Fruit fly (Drosophila melanogaster) whole organism, embryonic: ENCODE results near the gene Ca-alpha1D.

ENCODE experiments used
- Adf1 ChIP-seq: fragments of 200-800 bp; sonication (Bioruptor generic); IDR thresholded peaks from 2 replicates; pipeline ENCODE4 v1.3.6; 2022; ENCODE audit warnings: missing biosample characterization, missing genetic modification characterization
- Bdp1 ChIP-seq: fragments of 200-800 bp; sonication (Bioruptor generic); optimal IDR thresholded peaks from 3 replicates; lab custom pipeline; 2016; ENCODE audit warnings: missing biosample characterization, missing genetic modification characterization
- Bgb ChIP-seq: fragments of 200-800 bp; sonication (Bioruptor generic); IDR thresholded peaks from 2 replicates; pipeline ENCODE4 v1.3.6; 2022; ENCODE audit warnings: missing biosample characterization, missing genetic modification characterization; ENCODE audit not compliant: partially characterized antibody
- CG12219 ChIP-seq: fragments of 200-800 bp; sonication (Bioruptor generic); optimal IDR thresholded peaks from 3 replicates; lab custom pipeline; 2018; ENCODE audit warnings: missing biosample characterization, mild to moderate bottlenecking, missing genetic modification characterization
- CG1233 ChIP-seq: fragments of 200-800 bp; sonication (Bioruptor generic); optimal IDR thresholded peaks from 4 replicates; lab custom pipeline; 2018; ENCODE audit warnings: missing biosample characterization, mild to moderate bottlenecking, missing genetic modification characterization
- CG13424 ChIP-seq: fragments of 200-800 bp; sonication (Bioruptor generic); optimal IDR thresholded peaks from 2 replicates; lab custom pipeline; 2019; ENCODE audit warnings: missing biosample characterization, mild to moderate bottlenecking, missing genetic modification characterization, moderate library complexity
- CG14014 ChIP-seq: fragments of 200-800 bp; sonication (Bioruptor generic); IDR thresholded peaks from 2 replicates; pipeline ENCODE4 v1.3.6; 2022; ENCODE audit warnings: missing biosample characterization, missing genetic modification characterization
- CG1603 ChIP-seq: fragments of 200-800 bp; sonication (Bioruptor generic); optimal IDR thresholded peaks from 2 replicates; lab custom pipeline; 2019; ENCODE audit warnings: missing biosample characterization, mild to moderate bottlenecking, missing genetic modification characterization, moderate library complexity
- CG17829 ChIP-seq: fragments of 200-800 bp; optimal IDR thresholded peaks from 2 replicates; lab custom pipeline; 2019; ENCODE audit warnings: missing biosample characterization, mild to moderate bottlenecking, missing genetic modification characterization, moderate library complexity
- CG30020 ChIP-seq: fragments of 200-800 bp; optimal IDR thresholded peaks from 2 replicates; lab custom pipeline; 2019; ENCODE audit warnings: missing biosample characterization, mild to moderate bottlenecking, missing genetic modification characterization, moderate library complexity
- CG31365 ChIP-seq: fragments of 200-800 bp; sonication (Bioruptor generic); optimal IDR thresholded peaks from 2 replicates; lab custom pipeline; 2018; ENCODE audit warnings: missing biosample characterization, mild to moderate bottlenecking, missing genetic modification characterization
- CG4328 ChIP-seq: fragments of 200-800 bp; sonication (Bioruptor generic); optimal IDR thresholded peaks from 3 replicates; lab custom pipeline; 2017; ENCODE audit warnings: missing biosample characterization, missing genetic modification reagents, missing genetic modification characterization
- CG4730 ChIP-seq: fragments of 200-800 bp; sonication (Bioruptor generic); IDR thresholded peaks from 2 replicates; pipeline ENCODE4 v1.3.6; 2022; ENCODE audit warnings: missing biosample characterization, missing genetic modification characterization
- CG4854 ChIP-seq: fragments of 200-800 bp; sonication (Bioruptor generic); optimal IDR thresholded peaks from 2 replicates; lab custom pipeline; 2016; ENCODE audit warnings: missing biosample characterization, missing genetic modification characterization, inconsistent platforms
- CG8359 ChIP-seq: fragments of 200-800 bp; sonication (Bioruptor generic); optimal IDR thresholded peaks from 2 replicates; lab custom pipeline; 2017; ENCODE audit warnings: missing biosample characterization, mild to moderate bottlenecking, missing genetic modification characterization, borderline replicate concordance
- D19A ChIP-seq: fragments of 200-800 bp; optimal IDR thresholded peaks from 3 replicates; lab custom pipeline; 2019; ENCODE audit warnings: missing biosample characterization, mild to moderate bottlenecking, missing genetic modification characterization, moderate library complexity
- Deaf1 ChIP-seq: fragments of 200-800 bp; optimal IDR thresholded peaks from 3 replicates; lab custom pipeline; 2019; ENCODE audit warnings: missing biosample characterization, mild to moderate bottlenecking, missing genetic modification characterization, moderate library complexity
- Dfd ChIP-seq, 2 experiments: fragments of >200 bp; optimal IDR thresholded peaks; 2 replicates each; lab custom pipeline; 2017; ENCODE audit warnings: missing biosample characterization in 2 of 2, missing genetic modification characterization in 2 of 2
- Doc2 ChIP-seq: fragments of 200-800 bp; sonication (Bioruptor generic); IDR thresholded peaks from 2 replicates; pipeline ENCODE4 v1.3.6; 2022; ENCODE audit warnings: missing biosample characterization, missing genetic modification characterization
- H2.0 ChIP-seq: fragments of 200-800 bp; sonication (Bioruptor generic); IDR thresholded peaks from 2 replicates; pipeline ENCODE4 v1.3.6; 2022; ENCODE audit warnings: missing biosample characterization, missing genetic modification characterization
- HLH3B ChIP-seq: fragments of 200-800 bp; sonication (Bioruptor generic); IDR thresholded peaks from 2 replicates; pipeline ENCODE4 v1.3.6; 2022; ENCODE audit warnings: missing biosample characterization, missing genetic modification characterization
- Hmr ChIP-seq: fragments of 200-800 bp; sonication (Bioruptor generic); optimal IDR thresholded peaks from 3 replicates; lab custom pipeline; 2017; ENCODE audit warnings: mild to moderate bottlenecking, missing biosample characterization, missing genetic modification reagents, missing genetic modification characterization
- PHDP ChIP-seq: fragments of 200-800 bp; sonication (Bioruptor generic); optimal IDR thresholded peaks from 3 replicates; lab custom pipeline; 2018; ENCODE audit warnings: missing biosample characterization, mild to moderate bottlenecking, missing genetic modification characterization, moderate library complexity
- amos ChIP-seq: fragments of 200-800 bp; sonication (Bioruptor generic); IDR thresholded peaks from 2 replicates; pipeline ENCODE4 v1.3.6; 2022; ENCODE audit warnings: missing biosample characterization, missing genetic modification characterization; ENCODE audit not compliant: partially characterized antibody
- cas ChIP-seq: fragments of 200-800 bp; sonication (Bioruptor generic); IDR thresholded peaks from 2 replicates; pipeline ENCODE4 v1.3.6; 2022; ENCODE audit warnings: missing biosample characterization, missing genetic modification characterization
- chn ChIP-seq: fragments of 200-800 bp; sonication (Bioruptor generic); optimal IDR thresholded peaks from 2 replicates; lab custom pipeline; 2016; ENCODE audit warnings: missing biosample characterization, missing genetic modification characterization
- crol ChIP-seq: fragments of 200-800 bp; sonication (Bioruptor generic); IDR thresholded peaks from 2 replicates; pipeline ENCODE4 v1.3.6; 2022; ENCODE audit warnings: missing biosample characterization, missing genetic modification characterization
- ewg ChIP-seq: fragments of 200-800 bp; sonication (Bioruptor generic); optimal IDR thresholded peaks from 3 replicates; lab custom pipeline; 2017; ENCODE audit warnings: mild to moderate bottlenecking, missing biosample characterization, missing genetic modification reagents, missing genetic modification characterization
- gfzf ChIP-seq: fragments of 200-800 bp; sonication (Bioruptor generic); optimal IDR thresholded peaks from 2 replicates; lab custom pipeline; 2016; ENCODE audit warnings: missing biosample characterization, mild to moderate bottlenecking, missing genetic modification characterization, moderate library complexity
- kah ChIP-seq: fragments of 200-800 bp; sonication (Bioruptor generic); optimal IDR thresholded peaks from 2 replicates; lab custom pipeline; 2018; ENCODE audit warnings: missing biosample characterization, mild to moderate bottlenecking, missing genetic modification characterization
- knrl ChIP-seq: fragments of 200-800 bp; sonication (Bioruptor generic); IDR thresholded peaks from 3 replicates; pipeline ENCODE4 v1.3.6; 2022; ENCODE audit warnings: missing biosample characterization, missing genetic modification characterization; ENCODE audit not compliant: partially characterized antibody
- mirr ChIP-seq: fragments of 200-800 bp; sonication (Bioruptor generic); optimal IDR thresholded peaks from 3 replicates; lab custom pipeline; 2018; ENCODE audit warnings: missing biosample characterization, mild to moderate bottlenecking, missing genetic modification characterization
- mld ChIP-seq: fragments of 200-800 bp; sonication (Bioruptor generic); IDR thresholded peaks from 3 replicates; pipeline ENCODE4 v1.3.6; 2022; ENCODE audit warnings: missing biosample characterization, missing genetic modification characterization; ENCODE audit not compliant: partially characterized antibody
- scrt ChIP-seq: fragments of 200-800 bp; sonication (Bioruptor generic); optimal IDR thresholded peaks from 2 replicates; lab custom pipeline; 2018; ENCODE audit warnings: missing biosample characterization, mild to moderate bottlenecking, missing genetic modification characterization, moderate library complexity
- sim ChIP-seq: fragments of 200-800 bp; sonication (Bioruptor generic); IDR thresholded peaks from 2 replicates; pipeline ENCODE4 v1.3.6; 2022; ENCODE audit warnings: missing biosample characterization, missing genetic modification characterization
- stc ChIP-seq: fragments of 200-800 bp; sonication (Bioruptor generic); IDR thresholded peaks from 2 replicates; pipeline ENCODE4 v1.3.6; 2022; ENCODE audit warnings: missing biosample characterization, missing genetic modification characterization
- stwl ChIP-seq: fragments of 200-800 bp; sonication (Bioruptor generic); optimal IDR thresholded peaks from 3 replicates; lab custom pipeline; 2018; ENCODE audit warnings: missing biosample characterization, mild to moderate bottlenecking, missing genetic modification characterization, moderate library complexity
- tna ChIP-seq: fragments of 200-800 bp; sonication (Bioruptor generic); IDR thresholded peaks from 2 replicates; pipeline ENCODE4 v1.3.6; 2022; ENCODE audit warnings: missing biosample characterization, missing genetic modification characterization; ENCODE audit not compliant: partially characterized antibody
- ttk ChIP-seq: fragments of 200-800 bp; sonication (Bioruptor generic); IDR thresholded peaks from 2 replicates; pipeline ENCODE4 v2.1.2; 2022; ENCODE audit warnings: missing biosample characterization, missing genetic modification characterization
- wor ChIP-seq: fragments of 200-800 bp; sonication (Bioruptor generic); IDR thresholded peaks from 2 replicates; pipeline ENCODE4 v1.3.6; 2022; ENCODE audit warnings: missing biosample characterization, missing genetic modification characterization

Ca-alpha1D gene

DNA sequence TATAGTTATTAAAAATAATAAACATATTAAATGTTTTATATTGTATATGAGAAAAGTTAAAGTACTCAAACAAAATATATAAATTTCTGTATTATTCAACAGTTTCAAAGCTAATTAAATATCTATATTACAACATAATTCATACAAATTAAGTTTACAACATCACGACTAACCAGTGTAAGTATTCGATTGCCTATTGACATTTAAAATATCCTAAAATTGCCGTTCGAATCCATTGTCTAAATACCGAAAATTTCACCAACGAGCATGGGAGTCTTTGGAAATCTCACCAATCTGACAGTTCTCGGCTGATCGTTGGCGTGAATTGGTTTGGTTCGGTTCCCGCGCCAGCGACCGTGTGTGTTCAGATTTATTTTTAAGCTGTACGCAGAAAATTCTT, at the start of gene Ca-alpha1D:
Gene Ca-alpha1D, plus strand, starts transcription at position 301 of the 400 bp plus-strand sequence.
- TF ChIP-seq stwl (tag; lab: Kevin White, UChicago) (peak; percentile 35), Hmr (GFP tag; lab: Kevin White, UChicago) (no peak), Bgb (no peak), CG1233 (GFP tag; lab: Kevin White, UChicago) (no peak), CG4328 (GFP tag; lab: Kevin White, UChicago) (no peak), HLH3B (GFP tag; lab: Robert Waterston, UW) (no peak), mirr (no peak), wor (GFP tag; lab: Robert Waterston, UW) (no peak), gfzf (GFP tag; lab: Kevin White, UChicago) (peak; percentile 2), D19A (tag; lab: Kevin White, UChicago) (no peak), CG8359 (GFP tag; lab: Kevin White, UChicago) (no peak), CG30020 (tag; lab: Kevin White, UChicago) (no peak), Dfd (GFP tag; optimal IDR thresholded peaks at IDR 0.05; lab: Kevin White, UChicago) (no peak), Doc2 (GFP tag; lab: Robert Waterston, UW) (no peak)

dm6 chr2L:16133208-16133607, 32.4 kb upstream of the Ca-alpha1D start, which contains the start of gene CG4892:
CG4892 (plus strand) TSS chr2L:16133508.
- TF ChIP-seq PHDP (no peak), CG12219 (GFP tag; lab: Kevin White, UChicago) (no peak), CG4854 (GFP tag; lab: Kevin White, UChicago) (no peak), cas (GFP tag; lab: Robert Waterston, UW) (no peak), Bdp1 (GFP tag; lab: Kevin White, UChicago) (no peak), sim (GFP tag; lab: Robert Waterston, UW) (no peak), CG4730 (no peak), chn (GFP tag; lab: Kevin White, UChicago) (no peak), ttk (GFP tag; lab: Robert Waterston, UW) (no peak), stc (no peak), crol (no peak), CG17829 (no peak)
- TF ChIP-seq, all 482 proteins: peak for 0

dm6 chr2L:16135172-16135571, 30.5 kb upstream of the Ca-alpha1D start, which contains the start of gene CG34168:
CG34168 (minus strand) TSS chr2L:16135272.
- TF ChIP-seq CG13424 (tag; lab: Kevin White, UChicago) (no peak), CG1603 (tag; lab: Kevin White, UChicago) (no peak), Adf1 (GFP tag; lab: Robert Waterston, UW) (no peak), wor (GFP tag; lab: Robert Waterston, UW) (no peak), amos (GFP tag; lab: Robert Waterston, UW) (no peak), mld (GFP tag; lab: Robert Waterston, UW) (no peak), CG14014 (GFP tag; lab: Robert Waterston, UW) (no peak)

- TF ChIP-seq kah: peak; percentile 93
- TF ChIP-seq stwl (tag; lab: Kevin White, UChicago): peak; percentile 56
- peak; percentile 86 for TF ChIP-seq CG31365 (tag; lab: Kevin White, UChicago)
- no peak for TF ChIP-seq tna (GFP tag; lab: Robert Waterston, UW)
- peak; percentile 96 for TF ChIP-seq scrt
- TF ChIP-seq Deaf1 (tag; lab: Kevin White, UChicago): peak; percentile 90
- TF ChIP-seq ewg (GFP tag; lab: Kevin White, UChicago): peak; percentile 76
- no peak for TF ChIP-seq H2.0 (GFP tag; lab: Robert Waterston, UW)
- peak; percentile 21; the same call in 1 of the 3 replicates for TF ChIP-seq knrl
- TF ChIP-seq, all 482 proteins: peak for 7
Measured at dm6 chr2L:16198150-16198549, 32.5 kb downstream of the Ca-alpha1D start.
